Fruit fly (Drosophila melanogaster): ENCODE data around the gene CG5004.

Gene CG5004

DNA sequence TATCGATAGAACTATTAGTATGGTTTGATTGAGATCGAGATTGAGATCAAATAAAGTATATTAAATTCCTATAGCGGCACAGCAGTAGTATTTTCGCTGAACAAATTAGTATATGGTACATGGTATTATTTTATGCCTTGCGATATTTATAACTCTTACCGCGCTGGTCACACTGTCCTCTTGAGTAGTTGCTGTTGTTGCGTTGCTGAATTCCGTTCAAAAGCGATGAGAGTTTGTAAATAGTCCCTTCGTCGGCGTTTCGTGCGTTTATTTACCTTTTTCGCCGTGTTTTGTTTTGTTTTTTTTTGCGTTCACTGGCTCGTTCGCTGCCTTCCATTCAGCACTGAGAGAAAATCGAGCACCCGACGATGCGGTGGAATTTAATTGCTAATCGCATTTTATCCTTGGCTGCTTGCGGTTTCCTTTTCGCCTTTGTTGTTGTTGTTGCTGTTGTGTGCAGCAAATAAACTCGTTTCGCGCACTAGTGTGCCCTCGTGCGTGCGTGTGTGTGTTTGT, at the start of gene CG5004:
Gene CG5004 (plus strand): TSS at position 182 of the 516 bp plus-strand sequence.
- no peak for TF ChIP-seq insv (optimal IDR thresholded peaks at IDR 0.05)
- no peak for TF ChIP-seq Sin3A (optimal IDR thresholded peaks at IDR 0.05)
- no peak for TF ChIP-seq h (optimal IDR thresholded peaks at IDR 0.05)
- TF ChIP-seq psq (optimal IDR thresholded peaks at IDR 0.05), result no peak
- TF ChIP-seq Myc (optimal IDR thresholded peaks at IDR 0.05), result no peak
- no peak for TF ChIP-seq ttk (optimal IDR thresholded peaks at IDR 0.05)

DNA sequence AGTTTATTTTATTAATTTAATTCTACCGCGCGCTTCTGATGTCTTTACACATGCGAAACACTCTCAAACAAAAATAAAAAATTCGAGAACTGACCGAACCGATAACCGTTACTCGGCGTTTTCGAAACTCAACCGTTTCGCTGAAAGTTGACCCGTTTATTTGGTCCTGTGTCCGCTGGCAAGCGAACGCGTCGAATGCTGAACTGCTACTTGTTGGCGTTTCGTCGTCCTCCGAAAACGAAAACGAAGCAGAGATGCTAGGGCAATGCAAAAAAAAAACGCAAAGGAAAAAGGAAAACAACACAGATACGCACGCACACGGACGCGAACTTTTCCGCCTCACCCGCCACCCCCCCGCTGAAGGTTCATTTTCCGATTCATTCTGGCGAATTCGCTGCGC, 40.8 kb upstream of the CG5004 start, which contains the start of gene CG45002:
Gene CG45002 (minus strand): TSS at position 101 of the 400 bp plus-strand sequence.
- TF ChIP-seq Myc (optimal IDR thresholded peaks at IDR 0.05) (no peak), insv (optimal IDR thresholded peaks at IDR 0.05) (no peak), Sin3A (optimal IDR thresholded peaks at IDR 0.05) (no peak), h (optimal IDR thresholded peaks at IDR 0.05) (no peak), ttk (optimal IDR thresholded peaks at IDR 0.05) (no peak), psq (optimal IDR thresholded peaks at IDR 0.05) (no peak)

DNA sequence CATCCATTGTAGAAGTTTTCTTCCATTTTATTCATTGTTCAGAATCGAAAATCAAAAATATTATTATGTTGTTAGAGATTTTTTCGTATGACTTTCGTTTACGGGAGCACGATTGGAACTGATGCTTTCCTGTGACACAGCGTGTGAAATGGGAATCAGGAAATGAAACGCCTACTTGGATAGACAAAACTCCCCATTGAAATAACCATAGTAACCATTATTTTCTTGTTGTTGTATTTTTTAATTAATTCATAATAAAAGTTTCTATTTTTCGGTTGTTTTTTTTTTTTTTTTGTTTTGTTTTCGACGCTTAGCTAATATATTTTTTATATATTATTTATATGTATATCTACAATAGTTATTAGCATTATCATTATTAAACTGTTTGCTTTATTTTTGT, 39.0 kb upstream of the CG5004 start, which contains the start of gene CG43077:
Gene CG43077 (minus strand): TSS at position 101 of the 400 bp plus-strand sequence.
- TF ChIP-seq Myc (optimal IDR thresholded peaks at IDR 0.05) (no peak), psq (optimal IDR thresholded peaks at IDR 0.05) (no peak), insv (optimal IDR thresholded peaks at IDR 0.05) (no peak), h (optimal IDR thresholded peaks at IDR 0.05) (no peak), ttk (optimal IDR thresholded peaks at IDR 0.05) (no peak), Sin3A (optimal IDR thresholded peaks at IDR 0.05) (no peak)

DNA sequence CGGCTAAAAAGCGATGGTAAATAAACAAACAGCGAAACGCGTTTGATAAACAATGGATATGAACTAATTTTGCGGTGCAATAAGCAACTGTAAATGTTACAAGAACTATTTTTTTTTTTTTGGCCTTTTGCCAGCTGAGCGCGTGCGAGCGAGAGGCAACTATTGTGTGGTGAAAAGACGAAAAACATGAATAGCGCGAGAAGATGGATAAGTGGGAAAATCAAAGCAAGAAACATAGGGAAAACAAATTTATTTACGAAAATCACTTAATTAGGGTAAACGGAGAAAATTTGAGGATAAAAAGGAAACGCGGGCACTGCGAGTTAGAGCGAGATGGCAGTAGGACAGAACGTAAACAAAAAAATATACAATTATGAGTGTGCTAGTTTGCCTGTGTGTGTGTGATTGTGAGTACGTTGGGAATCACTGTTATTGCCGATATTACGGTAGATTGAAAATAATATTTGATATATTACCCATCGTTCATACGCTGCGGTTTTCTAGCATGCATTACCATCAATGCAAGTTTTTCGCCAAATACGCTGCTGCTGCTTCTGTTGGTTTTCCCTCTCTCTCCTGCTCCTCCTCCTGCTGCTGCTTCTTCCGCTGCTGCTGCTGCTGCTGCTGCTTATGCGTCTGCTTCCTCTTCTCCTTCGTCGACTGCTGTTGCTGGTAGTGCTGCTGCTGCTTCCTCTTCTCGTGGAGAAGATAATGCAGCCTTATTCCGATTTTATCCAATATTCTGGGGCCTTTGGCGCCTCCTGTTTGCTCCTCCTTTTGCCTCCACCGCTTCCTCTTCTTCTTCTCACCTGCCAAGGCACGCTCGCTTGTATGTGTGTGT, 30.7 kb upstream of the CG5004 start:
- TF ChIP-seq psq (optimal IDR thresholded peaks at IDR 0.05) (no peak), ttk (optimal IDR thresholded peaks at IDR 0.05) (no peak), Myc (optimal IDR thresholded peaks at IDR 0.05) (no peak), h (optimal IDR thresholded peaks at IDR 0.05) (no peak), Sin3A (optimal IDR thresholded peaks at IDR 0.05) (no peak), insv (optimal IDR thresholded peaks at IDR 0.05) (no peak)

DNA sequence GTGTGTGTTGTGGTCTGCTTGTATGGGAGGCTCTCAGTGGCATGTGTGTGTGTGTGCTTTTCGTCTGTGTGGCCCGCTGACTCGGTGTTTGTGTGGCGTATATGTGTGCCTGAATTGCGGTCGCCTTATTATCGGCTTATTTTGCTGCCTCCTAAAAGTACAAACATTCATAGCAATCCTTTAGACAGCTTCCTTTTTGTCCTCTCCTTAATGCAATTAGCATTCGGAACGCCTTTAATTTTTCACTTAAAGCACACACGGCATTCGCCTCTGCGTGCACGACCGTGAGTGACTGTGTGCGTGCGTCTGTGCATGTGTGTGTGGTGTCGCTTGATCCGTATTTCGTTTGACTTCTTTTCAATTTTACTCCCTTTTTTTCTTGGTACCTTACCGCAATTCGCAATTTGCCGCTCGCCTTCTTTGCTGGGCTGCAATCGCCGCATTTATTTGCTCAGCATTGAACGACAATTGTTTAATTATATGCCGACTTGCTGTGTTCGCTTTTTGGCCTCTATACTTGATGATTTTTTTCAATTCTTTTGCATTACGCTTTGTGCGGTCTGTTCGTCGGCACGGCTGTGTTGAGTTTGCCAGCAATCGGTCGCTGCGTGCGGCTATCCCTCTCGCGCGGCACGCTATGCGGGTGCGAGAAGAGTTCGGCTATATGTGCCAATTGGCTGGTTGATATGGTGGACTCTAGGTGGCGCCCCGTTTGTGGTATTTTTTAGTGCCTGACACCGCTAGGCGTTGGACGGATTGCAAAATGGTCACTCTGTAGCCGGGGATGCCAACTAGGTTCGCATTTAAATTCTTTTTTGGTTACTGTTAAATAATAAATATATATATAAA, 29.9 kb upstream of the CG5004 start, which contains the start of gene wcy:
Gene wcy (minus strand): TSS at position 608 of the 849 bp plus-strand sequence.
- TF ChIP-seq psq (optimal IDR thresholded peaks at IDR 0.05), result peak; percentile 78
- TF ChIP-seq insv (optimal IDR thresholded peaks at IDR 0.05), result no peak

- TF ChIP-seq Myc (optimal IDR thresholded peaks at IDR 0.05) (no peak), psq (optimal IDR thresholded peaks at IDR 0.05) (no peak), Sin3A (optimal IDR thresholded peaks at IDR 0.05) (no peak), ttk (optimal IDR thresholded peaks at IDR 0.05) (no peak), insv (optimal IDR thresholded peaks at IDR 0.05) (no peak), h (optimal IDR thresholded peaks at IDR 0.05) (no peak)
Observed at dm6 chrX:17078139-17078977, 29.0 kb upstream of the CG5004 start, which contains the start of gene CG4949. TSS of gene CG4949 (plus strand) at chrX:17078836.

DNA sequence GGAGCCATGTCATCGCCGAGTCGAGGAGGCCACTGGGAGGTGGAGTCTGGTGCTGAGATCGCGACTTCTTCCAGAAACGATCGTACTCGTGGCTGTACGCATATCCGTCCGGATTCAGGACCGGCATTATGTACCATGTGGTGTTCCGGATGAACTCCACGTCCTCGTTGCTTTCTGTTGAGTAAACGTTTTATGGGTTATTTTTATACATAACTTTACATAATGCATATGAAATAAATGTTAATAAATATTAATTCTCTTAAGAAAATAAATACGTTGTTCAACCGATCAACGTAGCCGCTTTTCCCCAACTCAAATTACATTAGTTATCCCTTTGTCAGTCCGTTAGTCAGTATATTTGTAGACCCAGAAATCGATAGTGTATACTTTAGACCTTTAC, 26.2 kb upstream of the CG5004 start, which contains the start of gene CG4955:
Gene CG4955 (plus strand): TSS at position 301 of the 400 bp plus-strand sequence.
- TF ChIP-seq psq (optimal IDR thresholded peaks at IDR 0.05) (no peak), Myc (optimal IDR thresholded peaks at IDR 0.05) (no peak), ttk (optimal IDR thresholded peaks at IDR 0.05) (no peak), insv (optimal IDR thresholded peaks at IDR 0.05) (no peak)

dm6 chrX:17087575-17087974, 19.8 kb upstream of the CG5004 start, which contains the start of gene CG8945:
TSS of gene CG8945 (minus strand) at chrX:17087675.
- TF ChIP-seq h (optimal IDR thresholded peaks at IDR 0.05), result no peak
- TF ChIP-seq psq (optimal IDR thresholded peaks at IDR 0.05), result no peak
- TF ChIP-seq insv (optimal IDR thresholded peaks at IDR 0.05), result no peak
- no peak for TF ChIP-seq ttk (optimal IDR thresholded peaks at IDR 0.05)
- TF ChIP-seq Myc (optimal IDR thresholded peaks at IDR 0.05), result no peak
- no peak for TF ChIP-seq Sin3A (optimal IDR thresholded peaks at IDR 0.05)

DNA sequence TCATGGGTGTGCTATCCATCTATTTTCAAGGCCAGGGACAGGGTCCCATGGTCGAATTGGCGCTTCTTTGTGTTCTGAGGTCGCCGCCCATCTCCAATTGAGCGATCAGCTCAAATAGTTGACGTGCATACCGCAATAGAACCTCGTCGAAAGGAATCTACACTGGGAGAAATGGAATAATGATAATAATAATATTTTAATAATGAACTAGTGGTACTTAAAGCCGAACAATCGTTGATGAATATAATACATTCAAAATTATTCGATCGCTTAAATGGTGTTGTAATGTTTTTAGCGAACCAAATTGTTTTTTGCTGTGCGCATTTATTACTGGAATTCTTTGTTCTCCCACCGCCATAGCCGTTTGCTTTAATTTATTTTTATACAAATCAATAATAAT, 16.8 kb upstream of the CG5004 start:
- TF ChIP-seq insv (optimal IDR thresholded peaks at IDR 0.05) (no peak), Sin3A (optimal IDR thresholded peaks at IDR 0.05) (no peak), Myc (optimal IDR thresholded peaks at IDR 0.05) (no peak)

DNA sequence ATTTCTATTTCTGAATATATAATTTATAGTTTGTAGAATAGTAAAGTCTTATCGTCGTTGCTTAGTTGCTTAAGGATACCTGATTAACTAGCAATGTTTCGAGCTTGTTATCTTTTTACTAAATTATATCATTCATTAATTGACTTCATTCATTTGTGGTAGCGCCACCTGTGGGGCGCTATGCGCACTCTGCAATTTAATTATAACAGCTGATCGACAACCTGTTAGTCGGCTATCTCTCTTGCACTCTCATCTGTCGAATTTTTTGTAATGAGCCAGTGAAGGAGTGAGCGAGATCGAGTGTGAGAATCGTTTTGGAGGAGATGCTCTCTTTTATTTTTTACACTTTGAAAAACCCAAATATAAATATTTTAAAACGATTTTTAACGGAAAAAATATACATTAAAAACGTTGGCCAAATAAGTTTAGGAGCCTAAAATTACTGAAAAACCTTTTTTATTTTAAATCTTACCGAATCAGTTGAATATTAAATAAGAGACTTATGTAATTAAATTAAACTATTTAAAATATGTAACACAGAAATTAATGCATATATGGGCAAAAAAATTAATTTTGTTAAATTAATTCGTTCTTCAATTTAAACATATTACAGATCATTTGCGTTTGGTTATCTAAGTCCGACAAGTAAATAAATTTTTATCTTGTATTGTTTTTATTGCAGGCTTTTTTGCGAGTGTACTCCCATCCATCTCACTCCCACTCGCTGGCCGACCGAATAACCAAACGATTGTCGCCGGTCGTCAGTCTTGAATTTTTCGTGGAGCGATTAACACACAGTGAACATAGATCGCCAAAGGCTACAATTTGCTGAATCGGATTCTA, 16.1 kb upstream of the CG5004 start, which contains the start of the genes CG16700 and CG4991:
Gene CG16700 (plus strand): TSS at position 793 of the 843 bp plus-strand sequence.
Gene CG4991 (plus strand): TSS at position 793 of the 843 bp plus-strand sequence.
- TF ChIP-seq insv (optimal IDR thresholded peaks at IDR 0.05) (no peak), psq (optimal IDR thresholded peaks at IDR 0.05) (no peak), Sin3A (optimal IDR thresholded peaks at IDR 0.05) (no peak), Myc (optimal IDR thresholded peaks at IDR 0.05) (no peak), h (optimal IDR thresholded peaks at IDR 0.05) (no peak), ttk (optimal IDR thresholded peaks at IDR 0.05) (no peak)

All from Kc167 (cell line).